Worm (Caenorhabditis elegans) whole organism, early embryonic: ENCODE measurements around the gene taf-3.

ENCODE experiments used
- ama-1 ChIP-seq: fragments of 150-350 bp; optimal IDR thresholded peaks from 2 replicates; lab custom pipeline; 2014
- hmg-4 ChIP-seq: fragments of 200-800 bp; sonication (Bioruptor generic); optimal IDR thresholded peaks from 2 replicates; lab custom pipeline; 2018; ENCODE audit warnings: mild to moderate bottlenecking, missing genetic modification characterization, missing compliant biosample characterization
- pes-1 ChIP-seq: fragments of 200-800 bp; sonication (Bioruptor generic); IDR thresholded peaks from 2 replicates; pipeline ENCODE4 v1.3.6; 2022; ENCODE audit warnings: missing genetic modification reagents, missing genetic modification characterization, missing compliant biosample characterization

ce11 chrX:16321327-16321726 lies 10.9 kb upstream of the taf-3 start:
- TF ChIP-seq ama-1 (lab: Kevin White, UChicago) (no peak), pes-1 (no peak), hmg-4 (GFP tag; lab: Kevin White, UChicago) (no peak)
